Fruit fly (Drosophila melanogaster) whole organism, embryonic: ENCODE data around the gene IscU.

Source experiments
- BEAF-32 ChIP-seq: fragments of 200-800 bp; sonication (Bioruptor generic); optimal IDR thresholded peaks from 3 replicates; lab custom pipeline; 2017; ENCODE audit warnings: missing biosample characterization, missing genetic modification characterization, mild to moderate bottlenecking, moderate library complexity, missing genetic modification reagents
- Blimp-1 ChIP-seq: fragments of 200-800 bp; sonication (Bioruptor generic); optimal IDR thresholded peaks from 3 replicates; lab custom pipeline; 2018; ENCODE audit warnings: missing biosample characterization, missing genetic modification characterization, mild to moderate bottlenecking, moderate library complexity, missing genetic modification reagents
- CG10565 ChIP-seq: fragments of 200-800 bp; sonication (Bioruptor generic); optimal IDR thresholded peaks from 3 replicates; lab custom pipeline; 2016; ENCODE audit warnings: missing biosample characterization, mild to moderate bottlenecking, missing genetic modification characterization
- CG11093 ChIP-seq: fragments of 200-800 bp; sonication (Bioruptor generic); IDR thresholded peaks from 3 replicates; pipeline ENCODE4 v1.3.6; 2022; ENCODE audit warnings: missing biosample characterization, missing genetic modification characterization
- CG11456 ChIP-seq: fragments of 200-800 bp; sonication (Bioruptor generic); IDR thresholded peaks from 3 replicates; pipeline ENCODE4 v1.3.6; 2022; ENCODE audit warnings: missing biosample characterization, missing genetic modification characterization
- CG12155 ChIP-seq: fragments of 200-800 bp; sonication (Bioruptor generic); optimal IDR thresholded peaks from 3 replicates; lab custom pipeline; 2016; ENCODE audit warnings: missing biosample characterization, missing genetic modification characterization
- CG13775 ChIP-seq: fragments of 200-800 bp; sonication (Bioruptor generic); optimal IDR thresholded peaks from 3 replicates; lab custom pipeline; 2017; ENCODE audit warnings: missing biosample characterization, mild to moderate bottlenecking, missing genetic modification characterization
- CG14014 ChIP-seq: fragments of 200-800 bp; sonication (Bioruptor generic); IDR thresholded peaks from 2 replicates; pipeline ENCODE4 v1.3.6; 2022; ENCODE audit warnings: missing biosample characterization, missing genetic modification characterization
- CG14667 ChIP-seq: fragments of 200-800 bp; sonication (Bioruptor generic); IDR thresholded peaks from 2 replicates; pipeline ENCODE4 v1.3.6; 2022; ENCODE audit warnings: missing biosample characterization, missing genetic modification characterization
- CG17328 ChIP-seq: fragments of 200-800 bp; sonication (Bioruptor generic); IDR thresholded peaks from 2 replicates; pipeline ENCODE4 v1.3.6; 2022; ENCODE audit warnings: missing biosample characterization, missing genetic modification characterization
- CG17361 ChIP-seq: fragments of 200-800 bp; sonication (Bioruptor generic); IDR thresholded peaks from 3 replicates; pipeline ENCODE4 v1.3.6; 2022; ENCODE audit warnings: missing biosample characterization, missing genetic modification characterization
- CG2199 ChIP-seq: fragments of 200-800 bp; sonication (Bioruptor generic); IDR thresholded peaks from 3 replicates; pipeline ENCODE4 v1.3.6; 2022; ENCODE audit warnings: missing biosample characterization, missing genetic modification characterization
- CG2678 ChIP-seq: fragments of 200-800 bp; sonication (Bioruptor generic); optimal IDR thresholded peaks from 3 replicates; lab custom pipeline; 2019; ENCODE audit warnings: missing biosample characterization, mild to moderate bottlenecking, missing genetic modification characterization, moderate library complexity
- CG3281 ChIP-seq: fragments of 200-800 bp; sonication (Bioruptor generic); optimal IDR thresholded peaks from 3 replicates; lab custom pipeline; 2017; ENCODE audit warnings: missing biosample characterization, mild to moderate bottlenecking, missing genetic modification characterization
- CG33557 ChIP-seq: fragments of 200-800 bp; sonication (Bioruptor generic); optimal IDR thresholded peaks from 2 replicates; lab custom pipeline; 2019; ENCODE audit warnings: missing biosample characterization, mild to moderate bottlenecking, missing genetic modification characterization, moderate library complexity
- CG6175 ChIP-seq: fragments of 200-800 bp; sonication (Bioruptor generic); IDR thresholded peaks from 3 replicates; pipeline ENCODE4 v1.3.6; 2022; ENCODE audit warnings: missing biosample characterization, missing genetic modification characterization
- CG6254 ChIP-seq: fragments of 200-800 bp; sonication (Bioruptor generic); optimal IDR thresholded peaks from 3 replicates; lab custom pipeline; 2017; ENCODE audit warnings: mild to moderate bottlenecking, missing biosample characterization, missing genetic modification reagents, missing genetic modification characterization
- CG9727 ChIP-seq: fragments of 200-800 bp; sonication (Bioruptor generic); optimal IDR thresholded peaks from 3 replicates; lab custom pipeline; 2017; ENCODE audit warnings: missing biosample characterization, mild to moderate bottlenecking, missing genetic modification characterization
- CG9876 ChIP-seq: fragments of 200-800 bp; sonication (Bioruptor generic); optimal IDR thresholded peaks from 2 replicates; lab custom pipeline; 2016; ENCODE audit warnings: missing biosample characterization, missing genetic modification characterization
- CoRest ChIP-seq: fragments of 200-800 bp; sonication (Bioruptor generic); optimal IDR thresholded peaks from 3 replicates; lab custom pipeline; 2018; ENCODE audit warnings: missing biosample characterization, mild to moderate bottlenecking, missing genetic modification characterization, moderate library complexity
- Dad ChIP-seq: fragments of 200-800 bp; sonication (Bioruptor generic); optimal IDR thresholded peaks from 3 replicates; lab custom pipeline; 2016; ENCODE audit warnings: missing biosample characterization, missing genetic modification characterization
- Dbx ChIP-seq: fragments of 200-800 bp; sonication (Bioruptor generic); IDR thresholded peaks from 3 replicates; pipeline ENCODE4 v1.3.6; 2022; ENCODE audit warnings: missing biosample characterization, missing genetic modification characterization
- Deaf1 ChIP-seq: fragments of 200-800 bp; optimal IDR thresholded peaks from 3 replicates; lab custom pipeline; 2019; ENCODE audit warnings: missing biosample characterization, mild to moderate bottlenecking, missing genetic modification characterization, moderate library complexity
- Dip3 ChIP-seq: fragments of 200-800 bp; sonication (Bioruptor generic); optimal IDR thresholded peaks from 3 replicates; lab custom pipeline; 2016; ENCODE audit warnings: missing biosample characterization, missing genetic modification characterization
- Fer3 ChIP-seq: fragments of 200-800 bp; sonication (Bioruptor generic); optimal IDR thresholded peaks from 2 replicates; lab custom pipeline; 2018; ENCODE audit warnings: missing biosample characterization, mild to moderate bottlenecking, missing genetic modification characterization, moderate library complexity
- HLH3B ChIP-seq: fragments of 200-800 bp; sonication (Bioruptor generic); IDR thresholded peaks from 2 replicates; pipeline ENCODE4 v1.3.6; 2022; ENCODE audit warnings: missing biosample characterization, missing genetic modification characterization
- Hr78 ChIP-seq, 2 experiments: fragments of 200-800 bp in 1 of 2; fragments of >200 bp in 1 of 2; sonication (Bioruptor generic) in 1 of 2; optimal IDR thresholded peaks; 2 replicates each; lab custom pipeline; 2017 to 2019; ENCODE audit warnings: missing biosample characterization in 2 of 2, missing genetic modification characterization in 2 of 2, mild to moderate bottlenecking in 1 of 2, moderate library complexity in 1 of 2
- Nf-YB ChIP-seq: fragments of 200-800 bp; sonication (Bioruptor generic); optimal IDR thresholded peaks from 3 replicates; lab custom pipeline; 2019; ENCODE audit warnings: missing biosample characterization, mild to moderate bottlenecking, missing genetic modification characterization, moderate library complexity
- NfI ChIP-seq: fragments of 200-800 bp; sonication (Bioruptor generic); optimal IDR thresholded peaks from 3 replicates; lab custom pipeline; 2018; ENCODE audit warnings: missing biosample characterization, mild to moderate bottlenecking, missing genetic modification characterization, moderate library complexity
- Taf1 ChIP-seq: fragments of 200-800 bp; sonication (Bioruptor generic); IDR thresholded peaks from 2 replicates; pipeline ENCODE4 v1.3.6; 2022; ENCODE audit warnings: missing biosample characterization, missing genetic modification characterization
- Usf ChIP-seq: fragments of 200-800 bp; sonication (Bioruptor generic); optimal IDR thresholded peaks from 2 replicates; lab custom pipeline; 2017; ENCODE audit warnings: missing genotype, missing biosample characterization, missing genetic modification characterization
- al ChIP-seq: fragments of 200-800 bp; sonication (Bioruptor generic); IDR thresholded peaks from 2 replicates; pipeline ENCODE4 v1.3.6; 2022; ENCODE audit warnings: missing biosample characterization, missing genetic modification characterization
- ato ChIP-seq: fragments of 200-800 bp; sonication (Bioruptor generic); IDR thresholded peaks from 2 replicates; pipeline ENCODE4 v1.3.6; 2022; ENCODE audit warnings: missing biosample characterization, missing genetic modification characterization; ENCODE audit not compliant: partially characterized antibody
- btn ChIP-seq: fragments of 200-800 bp; sonication (Bioruptor generic); optimal IDR thresholded peaks from 2 replicates; lab custom pipeline; 2016; ENCODE audit warnings: missing biosample characterization, missing genetic modification characterization
- cg ChIP-seq: fragments of 200-800 bp; sonication (Bioruptor generic); optimal IDR thresholded peaks from 3 replicates; lab custom pipeline; 2019; ENCODE audit warnings: missing biosample characterization, mild to moderate bottlenecking, missing genetic modification characterization, moderate library complexity
- dmrt99B ChIP-seq: fragments of 200-800 bp; sonication (Bioruptor generic); optimal IDR thresholded peaks from 2 replicates; lab custom pipeline; 2018; ENCODE audit warnings: missing biosample characterization, mild to moderate bottlenecking, missing genetic modification characterization, moderate library complexity
- emc ChIP-seq: fragments of 200-800 bp; sonication (Bioruptor generic); optimal IDR thresholded peaks from 2 replicates; lab custom pipeline; 2016; ENCODE audit warnings: missing biosample characterization, missing genetic modification characterization
- fd102C ChIP-seq: fragments of 200-800 bp; sonication (Bioruptor generic); optimal IDR thresholded peaks from 2 replicates; lab custom pipeline; 2018; ENCODE audit warnings: missing biosample characterization, mild to moderate bottlenecking, missing genetic modification characterization, moderate library complexity
- fru ChIP-seq: fragments of >200 bp; optimal IDR thresholded peaks from 2 replicates; lab custom pipeline; 2017
- grn ChIP-seq: fragments of 200-800 bp; sonication (Bioruptor generic); optimal IDR thresholded peaks from 3 replicates; lab custom pipeline; 2017; ENCODE audit warnings: missing biosample characterization, missing genetic modification characterization
- kni ChIP-seq: fragments of 200-800 bp; sonication (Bioruptor generic); optimal IDR thresholded peaks from 3 replicates; lab custom pipeline; 2017; ENCODE audit warnings: mild to moderate bottlenecking, missing biosample characterization, missing genetic modification reagents, missing genetic modification characterization
- knrl ChIP-seq: fragments of 200-800 bp; sonication (Bioruptor generic); IDR thresholded peaks from 3 replicates; pipeline ENCODE4 v1.3.6; 2022; ENCODE audit warnings: missing biosample characterization, missing genetic modification characterization; ENCODE audit not compliant: partially characterized antibody
- luna ChIP-seq: fragments of 200-800 bp; sonication (Bioruptor generic); optimal IDR thresholded peaks from 2 replicates; lab custom pipeline; 2016; ENCODE audit warnings: missing biosample characterization, missing genetic modification characterization
- mam ChIP-seq: fragments of 200-800 bp; sonication (Bioruptor generic); optimal IDR thresholded peaks from 3 replicates; lab custom pipeline; 2016; ENCODE audit warnings: missing biosample characterization, missing genetic modification characterization
- pho ChIP-seq: fragments of 200-800 bp; sonication (Bioruptor generic); optimal IDR thresholded peaks from 2 replicates; lab custom pipeline; 2016; ENCODE audit warnings: missing biosample characterization, missing genetic modification characterization
- phol ChIP-seq: fragments of 200-800 bp; sonication (Bioruptor generic); optimal IDR thresholded peaks from 3 replicates; lab custom pipeline; 2018; ENCODE audit warnings: missing biosample characterization, mild to moderate bottlenecking, missing genetic modification characterization, moderate library complexity
- repo ChIP-seq: fragments of 200-800 bp; sonication (Bioruptor generic); optimal IDR thresholded peaks from 2 replicates; lab custom pipeline; 2016; ENCODE audit warnings: missing biosample characterization, missing genetic modification characterization
- run ChIP-seq: fragments of 200-800 bp; sonication (Bioruptor generic); optimal IDR thresholded peaks from 3 replicates; lab custom pipeline; 2018; ENCODE audit warnings: missing biosample characterization, mild to moderate bottlenecking, missing genetic modification characterization
- sr ChIP-seq: fragments of 200-800 bp; sonication (Bioruptor generic); IDR thresholded peaks from 3 replicates; pipeline ENCODE4 v1.3.6; 2022; ENCODE audit warnings: missing biosample characterization, missing genetic modification characterization
- tin ChIP-seq: fragments of 200-800 bp; sonication (Bioruptor generic); optimal IDR thresholded peaks from 3 replicates; lab custom pipeline; 2016; ENCODE audit warnings: missing biosample characterization, missing genetic modification characterization
- zen ChIP-seq: fragments of 200-800 bp; sonication (Bioruptor generic); optimal IDR thresholded peaks from 3 replicates; lab custom pipeline; 2018; ENCODE audit warnings: missing biosample characterization, mild to moderate bottlenecking, missing genetic modification characterization, moderate library complexity

IscU gene

dm6 chr3R:8784788-8785187 lies 39.2 kb downstream of the IscU start (continued):
- TF ChIP-seq CG3281 (GFP tag; lab: Kevin White, UChicago), result no peak
- TF ChIP-seq CG6254, result no peak
- TF ChIP-seq CG33557 (GFP tag; lab: Kevin White, UChicago), result no peak
- no peak for TF ChIP-seq fru
- TF ChIP-seq CG6175 (GFP tag; lab: Robert Waterston, UW), result no peak
- TF ChIP-seq Blimp-1 (GFP tag; lab: Kevin White, UChicago), result no peak
- TF ChIP-seq Taf1 (GFP tag; lab: Robert Waterston, UW), result 0 out of 2 replicates have a peak, but pooled peaks have one; percentile 44
- TF ChIP-seq pho, result peak; percentile 39
- peak; percentile 28; the same call in 1 of the 2 replicates for TF ChIP-seq CG14667 (GFP tag; lab: Robert Waterston, UW)
- TF ChIP-seq mam (GFP tag; lab: Kevin White, UChicago), result peak; percentile 52
- TF ChIP-seq Deaf1 (tag; lab: Kevin White, UChicago), result no peak
- no peak for TF ChIP-seq CG17361 (GFP tag; lab: Robert Waterston, UW)
- no peak for TF ChIP-seq ato (GFP tag; lab: Robert Waterston, UW)
- TF ChIP-seq fd102C (GFP tag; lab: Kevin White, UChicago), result no peak
- no peak for TF ChIP-seq run (tag; lab: Kevin White, UChicago)
- peak; percentile 74 for TF ChIP-seq HLH3B
- TF ChIP-seq CG9727 (GFP tag; lab: Kevin White, UChicago), result peak; percentile 38
- peak; percentile 30 for TF ChIP-seq tin
- peak; percentile 35; the same call in 1 of the 2 replicates for TF ChIP-seq al
- no peak for TF ChIP-seq dmrt99B (tag; lab: Kevin White, UChicago)
- TF ChIP-seq kni, result no peak
- peak; percentile 43 for TF ChIP-seq Dip3 (GFP tag; lab: Kevin White, UChicago)
- no peak for TF ChIP-seq luna (GFP tag; lab: Kevin White, UChicago)
- no peak for TF ChIP-seq Fer3 (tag; lab: Kevin White, UChicago)
- TF ChIP-seq CG10565 (GFP tag; lab: Kevin White, UChicago), result no peak
- TF ChIP-seq sr, result no peak
- no peak for TF ChIP-seq emc (GFP tag; lab: Kevin White, UChicago)
- peak; percentile 23 for TF ChIP-seq btn (GFP tag; lab: Kevin White, UChicago)
- TF ChIP-seq CG11093 (GFP tag; lab: Robert Waterston, UW), result no peak
- TF ChIP-seq repo (GFP tag; lab: Kevin White, UChicago), result no peak
- no peak for TF ChIP-seq cg (GFP tag; lab: Kevin White, UChicago)
- peak; percentile 70; the same call in 1 of the 3 replicates for TF ChIP-seq CG11456
- TF ChIP-seq grn (GFP tag; lab: Kevin White, UChicago), result no peak
- TF ChIP-seq CG17328 (GFP tag; lab: Robert Waterston, UW), result peak; percentile 44; the same call in 1 of the 2 replicates
- TF ChIP-seq zen, result no peak
- no peak for TF ChIP-seq BEAF-32
- no peak for TF ChIP-seq CG2678 (tag; lab: Kevin White, UChicago)
- TF ChIP-seq CG14014 (GFP tag; lab: Robert Waterston, UW), result peak; percentile 66; the same call in 1 of the 2 replicates
- TF ChIP-seq NfI (GFP tag; lab: Kevin White, UChicago), result peak; percentile 22
- TF ChIP-seq CG2199, result no peak
- no peak for TF ChIP-seq Usf (GFP tag; lab: Kevin White, UChicago)
- no peak for TF ChIP-seq phol (tag; lab: Kevin White, UChicago)
- no peak for TF ChIP-seq CG13775 (GFP tag; lab: Kevin White, UChicago)
- TF ChIP-seq CG9876 (GFP tag; lab: Kevin White, UChicago), result no peak
- TF ChIP-seq Dad (GFP tag; lab: Kevin White, UChicago), result peak; percentile 23
- TF ChIP-seq Dbx (GFP tag; lab: Robert Waterston, UW), result peak; percentile 51; the same call in 2 of the 3 replicates
- no peak for TF ChIP-seq CoRest (tag; lab: Kevin White, UChicago)
- TF ChIP-seq Hr78 (GFP tag; optimal IDR thresholded peaks at IDR 0.05; lab: Kevin White, UChicago), result no peak
- no peak for TF ChIP-seq CG12155
- TF ChIP-seq Nf-YB, result no peak
- no peak for TF ChIP-seq knrl (GFP tag; lab: Robert Waterston, UW)
